Fruit fly (Drosophila melanogaster) whole organism, wandering third instar larva: Measurements from ENCODE around the gene CG42404.

ENCODE experiments used
- CG32264 ChIP-seq: fragments of 200-800 bp; sonication (Bioruptor generic); optimal IDR thresholded peaks from 2 replicates; lab custom pipeline; 2016; ENCODE audit warnings: missing biosample characterization, missing genetic modification characterization
- CG9705 ChIP-seq: fragments of 200-800 bp; sonication (Bioruptor generic); optimal IDR thresholded peaks from 2 replicates; lab custom pipeline; 2018; ENCODE audit warnings: missing biosample characterization, mild to moderate bottlenecking, missing genetic modification characterization
- Dfd ChIP-seq: fragments of >200 bp; optimal IDR thresholded peaks from 2 replicates; lab custom pipeline; 2017; ENCODE audit warnings: missing biosample characterization, missing genetic modification characterization
- Dif ChIP-seq: fragments of 200-275, 200-300 bp; sonication (Bioruptor generic); optimal IDR thresholded peaks from 2 replicates; lab custom pipeline; 2018; ENCODE audit warnings: missing biosample characterization, missing genetic modification characterization; ENCODE audit not compliant: partially characterized antibody
- GATAd ChIP-seq: sonication (Bioruptor generic); optimal IDR thresholded peaks from 2 replicates; lab custom pipeline; 2016; ENCODE audit warnings: missing biosample characterization, missing genetic modification characterization
- HLH106 ChIP-seq: fragments of 200-800 bp; optimal IDR thresholded peaks from 3 replicates; lab custom pipeline; 2019; ENCODE audit warnings: missing biosample characterization, mild to moderate bottlenecking, missing genetic modification characterization, moderate library complexity
- Hnf4 ChIP-seq: fragments of 200-800 bp; sonication (Bioruptor generic); optimal IDR thresholded peaks from 2 replicates; lab custom pipeline; 2016; ENCODE audit warnings: missing biosample characterization, mild to moderate bottlenecking, missing genetic modification characterization
- Hr83 ChIP-seq: fragments of 200-300 bp; sonication (Bioruptor generic); optimal IDR thresholded peaks from 2 replicates; lab custom pipeline; 2016; ENCODE audit warnings: missing biosample characterization, mild to moderate bottlenecking, missing genetic modification characterization, moderate library complexity; ENCODE audit not compliant: poor library complexity, severe bottlenecking
- Myc ChIP-seq: fragments of >200 bp; optimal IDR thresholded peaks from 2 replicates; lab custom pipeline; 2017
- OdsH ChIP-seq: fragments of 200-800 bp; sonication (Bioruptor generic); optimal IDR thresholded peaks from 2 replicates; lab custom pipeline; 2016; ENCODE audit warnings: missing biosample characterization, mild to moderate bottlenecking, missing genetic modification characterization
- Rel ChIP-seq, 2 experiments: fragments of 200-800 bp; sonication (Bioruptor generic) in 1 of 2; optimal IDR thresholded peaks; 2 replicates in 1 of 2; 3 replicates in 1 of 2; lab custom pipeline; 2016 to 2019; ENCODE audit warnings: mild to moderate bottlenecking in 2 of 2, missing biosample characterization in 2 of 2, missing genetic modification characterization in 2 of 2, moderate library complexity in 1 of 2
- Sp1 ChIP-seq: fragments of 200-800 bp; sonication (Bioruptor generic); optimal IDR thresholded peaks from 3 replicates; lab custom pipeline; 2019; ENCODE audit warnings: missing biosample characterization, mild to moderate bottlenecking, missing genetic modification characterization, moderate library complexity
- Vsx2 ChIP-seq: fragments of 200-300, 225-300 bp; sonication (Bioruptor generic); optimal IDR thresholded peaks from 2 replicates; lab custom pipeline; 2018; ENCODE audit warnings: missing biosample characterization, missing genetic modification characterization; ENCODE audit not compliant: partially characterized antibody
- br ChIP-seq: fragments of 200-800 bp; sonication (Bioruptor generic); optimal IDR thresholded peaks from 2 replicates; lab custom pipeline; 2016; ENCODE audit warnings: missing biosample characterization, missing genetic modification characterization
- brk ChIP-seq: fragments of 200-800 bp; sonication (Bioruptor generic); optimal IDR thresholded peaks from 2 replicates; lab custom pipeline; 2016; ENCODE audit warnings: missing biosample characterization, mild to moderate bottlenecking, missing genetic modification characterization
- dmrt93B ChIP-seq: fragments of 200-800 bp; sonication (Bioruptor generic); optimal IDR thresholded peaks from 2 replicates; lab custom pipeline; 2018; ENCODE audit warnings: missing biosample characterization, mild to moderate bottlenecking, missing genetic modification characterization
- dsf ChIP-seq: sonication (Bioruptor generic); optimal IDR thresholded peaks from 2 replicates; lab custom pipeline; 2016; ENCODE audit warnings: missing biosample characterization, missing genetic modification characterization, borderline replicate concordance
- ey ChIP-seq: fragments of 200-800 bp; sonication (Bioruptor generic); optimal IDR thresholded peaks from 2 replicates; lab custom pipeline; 2016; ENCODE audit warnings: missing biosample characterization, missing genetic modification characterization
- foxo ChIP-seq, 2 experiments: fragments of 200-800 bp; sonication (Bioruptor generic); optimal IDR thresholded peaks; 2 replicates in 1 of 2; 3 replicates in 1 of 2; lab custom pipeline; 2016 to 2017; ENCODE audit warnings: missing biosample characterization in 2 of 2, missing genetic modification characterization in 2 of 2
- fru ChIP-seq: fragments of 200-800 bp; sonication (Bioruptor generic); optimal IDR thresholded peaks from 3 replicates; lab custom pipeline; 2016; ENCODE audit warnings: missing biosample characterization, mild to moderate bottlenecking, missing genetic modification characterization
- h ChIP-seq: fragments of 200-800 bp; sonication (Bioruptor generic); optimal IDR thresholded peaks from 3 replicates; lab custom pipeline; 2016; ENCODE audit warnings: missing biosample characterization, mild to moderate bottlenecking, missing genetic modification characterization
- lola ChIP-seq: fragments of >200 bp; optimal IDR thresholded peaks from 2 replicates; lab custom pipeline; 2017; ENCODE audit warnings: missing biosample characterization, missing genetic modification characterization
- pan ChIP-seq: fragments of >200 bp; optimal IDR thresholded peaks from 2 replicates; lab custom pipeline; 2017
- psq ChIP-seq: fragments of 200-800 bp; sonication (Bioruptor generic); optimal IDR thresholded peaks from 3 replicates; lab custom pipeline; 2017; ENCODE audit warnings: missing biosample characterization, mild to moderate bottlenecking, missing genetic modification characterization, moderate library complexity
- rgr ChIP-seq: fragments of 200-800 bp; sonication (Bioruptor generic); optimal IDR thresholded peaks from 3 replicates; lab custom pipeline; 2016; ENCODE audit warnings: missing biosample characterization, mild to moderate bottlenecking, missing genetic modification characterization
- sage ChIP-seq: fragments of 200-800 bp; sonication (Bioruptor generic); optimal IDR thresholded peaks from 2 replicates; lab custom pipeline; 2016; ENCODE audit warnings: missing biosample characterization, mild to moderate bottlenecking, missing genetic modification characterization
- sv ChIP-seq: fragments of 200-800 bp; sonication (Bioruptor generic); optimal IDR thresholded peaks from 3 replicates; lab custom pipeline; 2016; ENCODE audit warnings: missing biosample characterization, missing genetic modification characterization
- tai ChIP-seq: sonication (Bioruptor generic); optimal IDR thresholded peaks from 2 replicates; lab custom pipeline; 2016; ENCODE audit warnings: missing biosample characterization, missing genetic modification characterization
- woc ChIP-seq: sonication (Bioruptor generic); optimal IDR thresholded peaks from 2 replicates; lab custom pipeline; 2016; ENCODE audit warnings: missing biosample characterization, mild to moderate bottlenecking, missing genetic modification characterization

The CG42404 gene

dm6 chr3R:15275158-15275623 lies 25.3 kb downstream of the CG42404 start, which contains the start of the genes Cp190 and CG4338 (continued):
- TF ChIP-seq Hr83 (GFP tag; lab: Kevin White, UChicago) (peak; percentile 69), CG9705 (GFP tag; lab: Kevin White, UChicago) (peak; percentile 98), lola (no peak), Vsx2 (GFP tag; lab: Kevin White, UChicago) (no peak)

dm6 chr3R:15277926-15278869 lies 28.3 kb downstream of the CG42404 start, which contains the start of the genes MRG15 and Tm1:
MRG15 (minus strand) TSS chr3R:15278109.
Tm1 (plus strand) TSS chr3R:15278220.
- no peak for TF ChIP-seq Dif (GFP tag; lab: Kevin White, UChicago)
- no peak for TF ChIP-seq GATAd (GFP tag; lab: Kevin White, UChicago)
- TF ChIP-seq sv (GFP tag; lab: Kevin White, UChicago), result no peak
- TF ChIP-seq pan, result no peak
- no peak for TF ChIP-seq brk (GFP tag; lab: Kevin White, UChicago)
- no peak for TF ChIP-seq dsf (GFP tag; lab: Kevin White, UChicago)
- no peak for TF ChIP-seq Rel (GFP tag; optimal IDR thresholded peaks at IDR 0.05; lab: Kevin White, UChicago)
- TF ChIP-seq Rel (tag; optimal IDR thresholded peaks at IDR 0.05; lab: Kevin White, UChicago), result peak; percentile 1
- peak; percentile 60 for TF ChIP-seq rgr (GFP tag; lab: Kevin White, UChicago)
- TF ChIP-seq Hnf4, result peak; percentile 5

dm6 chr3R:15280619-15281334 lies 30.9 kb downstream of the CG42404 start:
- TF ChIP-seq sv (GFP tag; lab: Kevin White, UChicago), result peak; percentile 20
- peak; percentile 34 for TF ChIP-seq ey
- peak; percentile 71 for TF ChIP-seq Sp1
- peak; percentile 33 for TF ChIP-seq br (GFP tag; lab: Kevin White, UChicago)
- TF ChIP-seq pan, result no peak
- no peak for TF ChIP-seq CG9705 (GFP tag; lab: Kevin White, UChicago)
- TF ChIP-seq fru (GFP tag; lab: Kevin White, UChicago), result peak; percentile 65
- peak; percentile 60 for TF ChIP-seq OdsH (GFP tag; lab: Kevin White, UChicago)
- peak; percentile 56 for TF ChIP-seq psq (GFP tag; lab: Kevin White, UChicago)
- peak; percentile 66 for TF ChIP-seq HLH106 (tag; lab: Kevin White, UChicago)
- TF ChIP-seq Dif (GFP tag; lab: Kevin White, UChicago), result peak; percentile 23
- TF ChIP-seq dmrt93B (GFP tag; lab: Kevin White, UChicago), result peak; percentile 51
- peak; percentile 45 for TF ChIP-seq h (GFP tag; lab: Kevin White, UChicago)
- peak in 1 of 2 experiments; percentile 63 for TF ChIP-seq foxo (GFP tag; optimal IDR thresholded peaks at IDR 0.05; lab: Kevin White, UChicago)
- TF ChIP-seq tai, result no peak
- no peak for TF ChIP-seq brk (GFP tag; lab: Kevin White, UChicago)
- TF ChIP-seq Dfd (GFP tag; lab: Kevin White, UChicago), result no peak
- TF ChIP-seq dsf (GFP tag; lab: Kevin White, UChicago), result no peak
- no peak for TF ChIP-seq CG32264 (GFP tag; lab: Kevin White, UChicago)
- TF ChIP-seq sage, result peak; percentile 16
- TF ChIP-seq woc (GFP tag; lab: Kevin White, UChicago), result peak; percentile 24
- no peak for TF ChIP-seq Hr83 (GFP tag; lab: Kevin White, UChicago)
- TF ChIP-seq rgr (GFP tag; lab: Kevin White, UChicago), result peak; percentile 46
- TF ChIP-seq Myc (lab: Kevin White, UChicago), result no peak
- TF ChIP-seq, all 38 proteins: peak for 15
